Worm (Caenorhabditis elegans) whole organism, L2 larva: ENCODE results near the gene nhx-6.

Experiments
- ceh-16 ChIP-seq: fragments of 150-350 bp; optimal IDR thresholded peaks from 2 replicates; lab custom pipeline; 2014; ENCODE audit warnings: missing biosample characterization, missing genetic modification characterization
- fos-1 ChIP-seq: fragments of 150-350 bp; optimal IDR thresholded peaks from 2 replicates; lab custom pipeline; 2014; ENCODE audit warnings: missing biosample characterization, missing genetic modification characterization
- lin-13 ChIP-seq: fragments of 150-350 bp; optimal IDR thresholded peaks from 2 replicates; lab custom pipeline; 2014; ENCODE audit warnings: missing biosample characterization, missing genetic modification reagents, missing genetic modification characterization
- nhr-23 ChIP-seq: fragments of 150-350 bp; optimal IDR thresholded peaks from 2 replicates; lab custom pipeline; 2014; ENCODE audit warnings: missing biosample characterization, missing genetic modification reagents, missing genetic modification characterization
- unc-62 ChIP-seq: fragments of 150-350 bp; optimal IDR thresholded peaks from 2 replicates; lab custom pipeline; 2014; ENCODE audit warnings: missing biosample characterization, missing genetic modification reagents, missing genetic modification characterization

- TF ChIP-seq fos-1 (tag; lab: Kevin White, UChicago): no peak
- no peak for TF ChIP-seq lin-13
- no peak for TF ChIP-seq ceh-16 (tag; lab: Kevin White, UChicago)
- no peak for TF ChIP-seq unc-62
- TF ChIP-seq nhr-23 (tag; lab: Kevin White, UChicago): no peak
Observed at ce11 chrII:1682218-1682617, 11.6 kb downstream of the nhx-6 start, which contains the start of gene fbxb-26.
